Worm (Caenorhabditis elegans) whole organism, L3 larva: ENCODE measurements around the gene T10D4.14.

ENCODE experiments used
- nhr-237 ChIP-seq: fragments of 150-350 bp; optimal IDR thresholded peaks from 2 replicates; lab custom pipeline; 2014; ENCODE audit warnings: missing biosample characterization, missing genetic modification characterization
- nhr-28 ChIP-seq: fragments of 150-350 bp; optimal IDR thresholded peaks from 2 replicates; lab custom pipeline; 2014; ENCODE audit warnings: missing biosample characterization, missing genetic modification characterization

ce11 chrII:3196966-3197365 is 45.5 kb upstream of the T10D4.14 start, which contains the start of gene gcy-15:
- TF ChIP-seq nhr-237: no peak
- TF ChIP-seq nhr-28 (tag; lab: Kevin White, UChicago): no peak
